Worm (Caenorhabditis elegans): ENCODE results near the gene fbxa-72.

DNA sequence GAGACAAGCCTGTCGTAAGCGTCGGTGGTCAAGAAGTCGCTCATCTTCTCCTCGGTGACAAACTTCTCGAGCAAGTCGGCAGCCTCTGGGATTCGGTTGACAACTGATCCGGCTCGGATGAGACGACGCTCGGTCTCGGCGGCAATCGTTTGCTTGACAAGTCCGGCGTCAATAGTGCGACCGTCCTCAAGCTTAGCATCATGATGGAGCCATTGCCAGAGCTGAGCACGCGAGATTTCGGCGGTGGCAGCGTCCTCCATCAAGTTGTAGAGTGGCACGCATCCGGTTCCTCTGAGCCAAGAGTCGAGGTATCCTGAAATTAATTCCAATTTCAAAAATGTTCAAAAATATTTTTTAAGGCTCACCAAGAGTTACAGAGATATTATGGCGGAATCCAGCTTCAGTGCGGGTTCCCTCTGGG lies 47.9 kb upstream of the fbxa-72 start:
- TF ChIP-seq F13H6.1 (tag; optimal IDR thresholded peaks at IDR 0.05) (no peak), ceh-30 (tag; optimal IDR thresholded peaks at IDR 0.05) (no peak), pha-4 (tag; optimal IDR thresholded peaks at IDR 0.05) (no peak), gmeb-2 (tag; optimal IDR thresholded peaks at IDR 0.05) (no peak), unc-55 (GFP tag; optimal IDR thresholded peaks at IDR 0.05) (no peak), ama-1 (optimal IDR thresholded peaks at IDR 0.05) (no peak), hlh-30 (tag; optimal IDR thresholded peaks at IDR 0.05; ENCODE audit: insufficient read depth) (no peak), ztf-16 (tag; optimal IDR thresholded peaks at IDR 0.05) (no peak), tbx-2 (tag; optimal IDR thresholded peaks at IDR 0.05) (no peak), Y22D7AL.16 (tag; optimal IDR thresholded peaks at IDR 0.05) (no peak), nhr-11 (tag; optimal IDR thresholded peaks at IDR 0.05) (no peak), K02D7.2 (tag; optimal IDR thresholded peaks at IDR 0.05) (no peak), dmd-4 (tag; optimal IDR thresholded peaks at IDR 0.05; ENCODE audit: borderline replicate concordance) (no peak), ceh-18 (tag; optimal IDR thresholded peaks at IDR 0.05) (no peak)

Data from whole organism, late embryonic.